Fruit fly (Drosophila melanogaster) whole organism, wandering third instar larva: ENCODE measurements around the gene ATPsynD.

Experiments used
- CG32264 ChIP-seq: fragments of 200-800 bp; sonication (Bioruptor generic); optimal IDR thresholded peaks from 2 replicates; lab custom pipeline; 2016; ENCODE audit warnings: missing biosample characterization, missing genetic modification characterization
- CG9705 ChIP-seq: fragments of 200-800 bp; sonication (Bioruptor generic); optimal IDR thresholded peaks from 2 replicates; lab custom pipeline; 2018; ENCODE audit warnings: missing biosample characterization, mild to moderate bottlenecking, missing genetic modification characterization
- CrebA ChIP-seq: fragments of 200-800 bp; sonication (Bioruptor generic); optimal IDR thresholded peaks from 2 replicates; lab custom pipeline; 2016; ENCODE audit warnings: missing biosample characterization, mild to moderate bottlenecking, missing genetic modification characterization, borderline replicate concordance
- Dfd ChIP-seq: fragments of >200 bp; optimal IDR thresholded peaks from 2 replicates; lab custom pipeline; 2017; ENCODE audit warnings: missing biosample characterization, missing genetic modification characterization
- Dif ChIP-seq: fragments of 200-275, 200-300 bp; sonication (Bioruptor generic); optimal IDR thresholded peaks from 2 replicates; lab custom pipeline; 2018; ENCODE audit warnings: missing biosample characterization, missing genetic modification characterization; ENCODE audit not compliant: partially characterized antibody
- HLH106 ChIP-seq: fragments of 200-800 bp; optimal IDR thresholded peaks from 3 replicates; lab custom pipeline; 2019; ENCODE audit warnings: missing biosample characterization, mild to moderate bottlenecking, missing genetic modification characterization, moderate library complexity
- Hnf4 ChIP-seq: fragments of 200-800 bp; sonication (Bioruptor generic); optimal IDR thresholded peaks from 2 replicates; lab custom pipeline; 2016; ENCODE audit warnings: missing biosample characterization, mild to moderate bottlenecking, missing genetic modification characterization
- Hr78 ChIP-seq: fragments of >200 bp; optimal IDR thresholded peaks from 2 replicates; lab custom pipeline; 2017; ENCODE audit warnings: missing biosample characterization, missing genetic modification characterization
- Hr83 ChIP-seq: fragments of 200-300 bp; sonication (Bioruptor generic); optimal IDR thresholded peaks from 2 replicates; lab custom pipeline; 2016; ENCODE audit warnings: missing biosample characterization, mild to moderate bottlenecking, missing genetic modification characterization, moderate library complexity; ENCODE audit not compliant: poor library complexity, severe bottlenecking
- Jra ChIP-seq: sonication (Bioruptor generic); optimal IDR thresholded peaks from 2 replicates; lab custom pipeline; 2016; ENCODE audit warnings: missing biosample characterization, missing genetic modification characterization
- Mio ChIP-seq: sonication (Bioruptor generic); optimal IDR thresholded peaks from 2 replicates; lab custom pipeline; 2016; ENCODE audit warnings: missing biosample characterization, missing genetic modification characterization
- Myc ChIP-seq: fragments of >200 bp; optimal IDR thresholded peaks from 2 replicates; lab custom pipeline; 2017
- OdsH ChIP-seq: fragments of 200-800 bp; sonication (Bioruptor generic); optimal IDR thresholded peaks from 2 replicates; lab custom pipeline; 2016; ENCODE audit warnings: missing biosample characterization, mild to moderate bottlenecking, missing genetic modification characterization
- Rel ChIP-seq, 2 experiments: fragments of 200-800 bp; sonication (Bioruptor generic) in 1 of 2; optimal IDR thresholded peaks; 2 replicates in 1 of 2; 3 replicates in 1 of 2; lab custom pipeline; 2016 to 2019; ENCODE audit warnings: mild to moderate bottlenecking in 2 of 2, missing biosample characterization in 2 of 2, missing genetic modification characterization in 2 of 2, moderate library complexity in 1 of 2
- Sp1 ChIP-seq: fragments of 200-800 bp; sonication (Bioruptor generic); optimal IDR thresholded peaks from 3 replicates; lab custom pipeline; 2019; ENCODE audit warnings: missing biosample characterization, mild to moderate bottlenecking, missing genetic modification characterization, moderate library complexity
- Vsx2 ChIP-seq: fragments of 200-300, 225-300 bp; sonication (Bioruptor generic); optimal IDR thresholded peaks from 2 replicates; lab custom pipeline; 2018; ENCODE audit warnings: missing biosample characterization, missing genetic modification characterization; ENCODE audit not compliant: partially characterized antibody
- br ChIP-seq: fragments of 200-800 bp; sonication (Bioruptor generic); optimal IDR thresholded peaks from 2 replicates; lab custom pipeline; 2016; ENCODE audit warnings: missing biosample characterization, missing genetic modification characterization
- brk ChIP-seq: fragments of 200-800 bp; sonication (Bioruptor generic); optimal IDR thresholded peaks from 2 replicates; lab custom pipeline; 2016; ENCODE audit warnings: missing biosample characterization, mild to moderate bottlenecking, missing genetic modification characterization
- dl ChIP-seq, 2 experiments: fragments of 175-275, 200-275 bp in 1 of 2; fragments of 200-275 bp in 1 of 2; sonication (Bioruptor generic); optimal IDR thresholded peaks; lab custom pipeline; 2018; ENCODE audit warnings: mild to moderate bottlenecking in 2 of 2, missing biosample characterization in 2 of 2, missing genetic modification characterization in 2 of 2, moderate library complexity in 2 of 2; ENCODE audit not compliant: partially characterized antibody in 2 of 2, insufficient read depth in 1 of 2
- dmrt93B ChIP-seq: fragments of 200-800 bp; sonication (Bioruptor generic); optimal IDR thresholded peaks from 2 replicates; lab custom pipeline; 2018; ENCODE audit warnings: missing biosample characterization, mild to moderate bottlenecking, missing genetic modification characterization
- dsf ChIP-seq: sonication (Bioruptor generic); optimal IDR thresholded peaks from 2 replicates; lab custom pipeline; 2016; ENCODE audit warnings: missing biosample characterization, missing genetic modification characterization, borderline replicate concordance
- ey ChIP-seq: fragments of 200-800 bp; sonication (Bioruptor generic); optimal IDR thresholded peaks from 2 replicates; lab custom pipeline; 2016; ENCODE audit warnings: missing biosample characterization, missing genetic modification characterization
- foxo ChIP-seq, 2 experiments: fragments of 200-800 bp; sonication (Bioruptor generic); optimal IDR thresholded peaks; 2 replicates in 1 of 2; 3 replicates in 1 of 2; lab custom pipeline; 2016 to 2017; ENCODE audit warnings: missing biosample characterization in 2 of 2, missing genetic modification characterization in 2 of 2
- fru ChIP-seq: fragments of 200-800 bp; sonication (Bioruptor generic); optimal IDR thresholded peaks from 3 replicates; lab custom pipeline; 2016; ENCODE audit warnings: missing biosample characterization, mild to moderate bottlenecking, missing genetic modification characterization
- h ChIP-seq: fragments of 200-800 bp; sonication (Bioruptor generic); optimal IDR thresholded peaks from 3 replicates; lab custom pipeline; 2016; ENCODE audit warnings: missing biosample characterization, mild to moderate bottlenecking, missing genetic modification characterization
- jim ChIP-seq: fragments of 175-275, 200-325 bp; sonication (Bioruptor generic); optimal IDR thresholded peaks from 2 replicates; lab custom pipeline; 2016; ENCODE audit warnings: missing biosample characterization, mild to moderate bottlenecking, missing genetic modification characterization
- lola ChIP-seq: fragments of >200 bp; optimal IDR thresholded peaks from 2 replicates; lab custom pipeline; 2017; ENCODE audit warnings: missing biosample characterization, missing genetic modification characterization
- pan ChIP-seq: fragments of >200 bp; optimal IDR thresholded peaks from 2 replicates; lab custom pipeline; 2017
- psq ChIP-seq: fragments of 200-800 bp; sonication (Bioruptor generic); optimal IDR thresholded peaks from 3 replicates; lab custom pipeline; 2017; ENCODE audit warnings: missing biosample characterization, mild to moderate bottlenecking, missing genetic modification characterization, moderate library complexity
- rgr ChIP-seq: fragments of 200-800 bp; sonication (Bioruptor generic); optimal IDR thresholded peaks from 3 replicates; lab custom pipeline; 2016; ENCODE audit warnings: missing biosample characterization, mild to moderate bottlenecking, missing genetic modification characterization
- sage ChIP-seq: fragments of 200-800 bp; sonication (Bioruptor generic); optimal IDR thresholded peaks from 2 replicates; lab custom pipeline; 2016; ENCODE audit warnings: missing biosample characterization, mild to moderate bottlenecking, missing genetic modification characterization
- sv ChIP-seq: fragments of 200-800 bp; sonication (Bioruptor generic); optimal IDR thresholded peaks from 3 replicates; lab custom pipeline; 2016; ENCODE audit warnings: missing biosample characterization, missing genetic modification characterization
- tai ChIP-seq: sonication (Bioruptor generic); optimal IDR thresholded peaks from 2 replicates; lab custom pipeline; 2016; ENCODE audit warnings: missing biosample characterization, missing genetic modification characterization
- usp ChIP-seq: fragments of >200 bp; optimal IDR thresholded peaks from 2 replicates; lab custom pipeline; 2017; ENCODE audit warnings: missing biosample characterization, missing genetic modification characterization
- woc ChIP-seq: sonication (Bioruptor generic); optimal IDR thresholded peaks from 2 replicates; lab custom pipeline; 2016; ENCODE audit warnings: missing biosample characterization, mild to moderate bottlenecking, missing genetic modification characterization

ATPsynD gene

DNA sequence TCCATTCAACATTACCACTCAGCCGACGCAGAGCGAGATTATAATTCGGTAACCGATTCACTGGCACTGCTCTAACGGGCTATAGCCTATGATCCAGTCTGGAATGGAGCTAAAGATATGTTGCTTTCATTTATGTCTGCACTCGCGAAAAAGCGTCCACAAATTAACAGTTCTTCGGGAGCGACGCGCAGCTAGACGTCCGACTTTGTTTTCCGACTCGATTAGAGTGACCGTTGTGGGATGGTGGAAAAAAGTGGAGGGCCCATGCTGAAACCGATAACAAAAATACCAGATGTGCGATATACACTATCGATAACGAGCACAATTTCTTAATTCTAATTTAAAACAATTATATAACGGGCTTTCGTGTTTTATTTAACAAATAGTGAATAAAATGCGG is 761 bp upstream of the ATPsynD start, which contains the start of gene cdi:
TSS of gene cdi (minus strand) at position 232 of the 400 bp plus-strand sequence.
- TF ChIP-seq sage (GFP tag; lab: Kevin White, UChicago) (no peak), Mio (GFP tag; lab: Kevin White, UChicago) (no peak), dsf (no peak), usp (no peak), h (GFP tag; lab: Kevin White, UChicago) (peak; percentile 36), Hr83 (peak; percentile 77), CG9705 (GFP tag; lab: Kevin White, UChicago) (no peak), dl (GFP tag; optimal IDR thresholded peaks at IDR 0.05; lab: Kevin White, UChicago; ENCODE audit: insufficient read depth in 1 of 2, partially characterized antibody in 2 of 2) (no peak), Jra (no peak), pan (lab: Kevin White, UChicago) (no peak), CrebA (GFP tag; lab: Kevin White, UChicago) (no peak), dmrt93B (GFP tag; lab: Kevin White, UChicago) (no peak), brk (GFP tag; lab: Kevin White, UChicago) (peak; percentile 1), Hr78 (no peak), lola (GFP tag; lab: Kevin White, UChicago) (no peak), fru (GFP tag; lab: Kevin White, UChicago) (no peak), Hnf4 (GFP tag; lab: Kevin White, UChicago) (peak; percentile 58), Dfd (GFP tag; lab: Kevin White, UChicago) (no peak), sv (no peak), psq (GFP tag; lab: Kevin White, UChicago) (no peak), tai (GFP tag; lab: Kevin White, UChicago) (peak; percentile 61), Dif (GFP tag; lab: Kevin White, UChicago) (peak; percentile 10), rgr (peak; percentile 20), CG32264 (GFP tag; lab: Kevin White, UChicago) (no peak), br (no peak), ey (GFP tag; lab: Kevin White, UChicago) (no peak), Sp1 (GFP tag; lab: Kevin White, UChicago) (peak; percentile 39), woc (no peak), Rel (GFP tag; optimal IDR thresholded peaks at IDR 0.05; lab: Kevin White, UChicago) (no peak), Rel (tag; optimal IDR thresholded peaks at IDR 0.05; lab: Kevin White, UChicago) (peak; percentile 12), OdsH (GFP tag; lab: Kevin White, UChicago) (no peak), jim (GFP tag; lab: Kevin White, UChicago) (no peak), foxo (GFP tag; optimal IDR thresholded peaks at IDR 0.05; lab: Kevin White, UChicago) (peak in 1 of 2 experiments; percentile 7)

- TF ChIP-seq Mio (GFP tag; lab: Kevin White, UChicago) (no peak), woc (no peak), fru (GFP tag; lab: Kevin White, UChicago) (no peak), CG9705 (GFP tag; lab: Kevin White, UChicago) (peak; percentile 1), Hr83 (peak; percentile 7), Jra (no peak), Hnf4 (GFP tag; lab: Kevin White, UChicago) (peak; percentile 7), dsf (no peak), sv (peak; percentile 55), Myc (peak; percentile 50), brk (GFP tag; lab: Kevin White, UChicago) (no peak), Hr78 (no peak), Sp1 (GFP tag; lab: Kevin White, UChicago) (peak; percentile 43), h (GFP tag; lab: Kevin White, UChicago) (peak; percentile 9), ey (GFP tag; lab: Kevin White, UChicago) (peak; percentile 11), br (peak; percentile 27), jim (GFP tag; lab: Kevin White, UChicago) (peak; percentile 68), HLH106 (tag; lab: Kevin White, UChicago) (no peak), pan (lab: Kevin White, UChicago) (no peak), foxo (GFP tag; optimal IDR thresholded peaks at IDR 0.05; lab: Kevin White, UChicago) (no peak), tai (GFP tag; lab: Kevin White, UChicago) (peak; percentile 57), Vsx2 (peak; percentile 43), Rel (GFP tag; optimal IDR thresholded peaks at IDR 0.05; lab: Kevin White, UChicago) (no peak), Rel (tag; optimal IDR thresholded peaks at IDR 0.05; lab: Kevin White, UChicago) (peak; percentile 55), CG32264 (GFP tag; lab: Kevin White, UChicago) (no peak), Dif (GFP tag; lab: Kevin White, UChicago) (peak; percentile 59), OdsH (GFP tag; lab: Kevin White, UChicago) (no peak)
Observed at dm6 chr3R:19096299-19097048, 1.7 kb downstream of the ATPsynD start, which contains the start of gene CG6040. Gene CG6040, plus strand, starts transcription at chr3R:19096961.
